Worm (Caenorhabditis elegans) whole organism, mixed stage, embryonic: ENCODE results near the gene flp-26.

Experiments used
- ces-1 ChIP-seq: fragments of 150-350 bp; optimal IDR thresholded peaks from 2 replicates; lab custom pipeline; 2014; ENCODE audit warnings: missing biosample characterization, missing genetic modification reagents, missing genetic modification characterization
- lin-13 ChIP-seq: fragments of 150-350 bp; optimal IDR thresholded peaks from 2 replicates; lab custom pipeline; 2014; ENCODE audit warnings: missing biosample characterization, missing genetic modification characterization
- lsy-2 ChIP-seq: fragments of 150-350 bp; optimal IDR thresholded peaks from 2 replicates; lab custom pipeline; 2014; ENCODE audit warnings: missing biosample characterization, missing genetic modification characterization
- mep-1 ChIP-seq: fragments of 150-350 bp; optimal IDR thresholded peaks from 2 replicates; lab custom pipeline; 2017; ENCODE audit warnings: missing biosample characterization, missing genetic modification reagents, missing genetic modification characterization, inconsistent platforms
- nhr-12 ChIP-seq: fragments of 150-350 bp; optimal IDR thresholded peaks from 2 replicates; lab custom pipeline; 2014; ENCODE audit warnings: missing biosample characterization, missing genetic modification characterization
- nhr-237 ChIP-seq: fragments of 150-350 bp; optimal IDR thresholded peaks from 2 replicates; lab custom pipeline; 2014; ENCODE audit warnings: missing biosample characterization, missing genetic modification characterization
- unc-62 ChIP-seq: fragments of 150-350 bp; optimal IDR thresholded peaks from 2 replicates; lab custom pipeline; 2014; ENCODE audit warnings: missing biosample characterization, missing genetic modification reagents, missing genetic modification characterization
- ztf-11 ChIP-seq: fragments of 150-350 bp; optimal IDR thresholded peaks from 2 replicates; lab custom pipeline; 2014; ENCODE audit warnings: missing biosample characterization, missing genetic modification characterization

DNA sequence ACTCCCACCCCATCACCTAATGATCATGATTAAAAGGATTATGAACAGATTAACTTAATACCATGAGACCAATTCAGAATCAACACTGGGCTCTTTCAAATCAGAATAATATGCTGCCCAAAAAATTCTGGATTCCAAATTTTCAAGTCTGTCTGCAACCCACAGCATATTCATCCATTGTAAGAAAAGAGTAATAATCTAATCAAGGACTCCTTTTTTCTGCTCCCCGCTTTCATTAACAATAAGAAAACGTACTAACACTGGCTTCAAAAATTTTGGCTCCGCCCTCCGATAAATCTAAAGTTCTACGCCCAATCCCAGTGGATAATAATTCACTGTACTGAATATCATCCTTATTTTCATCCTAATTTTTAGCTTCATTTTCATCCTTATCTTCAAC, 40.7 kb upstream of the flp-26 start:
- TF ChIP-seq ces-1 (no peak), lin-13 (no peak), mep-1 (tag; lab: Kevin White, UChicago) (no peak), lsy-2 (tag; lab: Kevin White, UChicago) (no peak), nhr-237 (tag; lab: Kevin White, UChicago) (no peak), nhr-12 (tag; lab: Kevin White, UChicago) (no peak), ztf-11 (tag; lab: Kevin White, UChicago) (no peak), unc-62 (GFP tag; lab: Kevin White, UChicago) (no peak)
